Fruit fly (Drosophila melanogaster): ENCODE measurements around the gene CG31882.

DNA sequence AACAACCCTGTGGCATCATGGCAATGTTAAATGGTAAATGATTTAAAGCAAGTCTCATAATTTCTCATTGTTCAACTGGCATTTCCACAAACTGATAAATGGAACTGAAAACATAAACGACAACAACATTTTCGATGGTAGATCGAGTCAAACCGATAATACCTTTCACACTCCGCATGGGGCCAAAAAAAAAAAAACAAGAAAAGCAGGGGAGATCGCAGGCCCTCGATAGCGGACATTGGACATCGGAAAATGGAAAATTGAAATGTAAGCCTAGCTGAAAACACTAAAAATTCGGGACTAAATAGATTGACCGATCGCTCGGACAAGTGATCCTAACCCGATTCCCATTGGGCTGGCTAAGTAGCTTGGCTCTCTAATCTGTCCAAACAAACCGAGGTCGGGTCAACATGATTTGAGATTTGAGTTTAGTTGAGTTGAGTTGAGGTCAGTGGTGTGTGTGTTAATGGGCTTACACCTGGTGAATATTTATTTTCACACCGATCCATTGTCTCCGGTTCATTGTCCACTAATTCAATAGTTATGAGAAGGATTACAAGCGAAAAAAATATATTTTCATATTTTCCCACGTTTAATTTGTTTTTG is 40.9 kb downstream of the CG31882 start:
- TF ChIP-seq usp (GFP tag; optimal IDR thresholded peaks at IDR 0.05) (no peak), pan (optimal IDR thresholded peaks at IDR 0.05) (no peak), N (GFP tag; optimal IDR thresholded peaks at IDR 0.05) (no peak), Hr78 (GFP tag; optimal IDR thresholded peaks at IDR 0.05) (no peak), dmrt93B (GFP tag; optimal IDR thresholded peaks at IDR 0.05) (no peak), ey (GFP tag; optimal IDR thresholded peaks at IDR 0.05) (no peak), sage (GFP tag; optimal IDR thresholded peaks at IDR 0.05) (no peak)

Data from whole organism, wandering third instar larva.